Fruit fly (Drosophila melanogaster) whole organism, pupa: Measurements from ENCODE around the gene Mnn1.

Source experiments
- CG10348 ChIP-seq: fragments of 200-800 bp; sonication (Bioruptor generic); IDR thresholded peaks from 2 replicates; pipeline ENCODE4 v1.3.6; 2022; ENCODE audit warnings: missing biosample characterization, missing genetic modification characterization
- CG12605 ChIP-seq: fragments of 200-800 bp; sonication (Bioruptor generic); IDR thresholded peaks from 2 replicates; pipeline ENCODE4 v1.3.6; 2022; ENCODE audit warnings: missing biosample characterization, missing genetic modification characterization
- CG13204 ChIP-seq: fragments of 200-800 bp; sonication (Bioruptor generic); optimal IDR thresholded peaks from 2 replicates; lab custom pipeline; 2018; ENCODE audit warnings: missing biosample characterization, mild to moderate bottlenecking, missing genetic modification characterization, moderate library complexity
- CG15710 ChIP-seq: fragments of 200-800 bp; sonication (Bioruptor generic); optimal IDR thresholded peaks from 2 replicates; lab custom pipeline; 2018; ENCODE audit warnings: missing biosample characterization, mild to moderate bottlenecking, missing genetic modification characterization, moderate library complexity
- CG32121 ChIP-seq: fragments of 200-800 bp; sonication (Bioruptor generic); IDR thresholded peaks from 2 replicates; pipeline ENCODE4 v1.3.6; 2022; ENCODE audit warnings: missing biosample characterization, missing genetic modification characterization
- CG34367 ChIP-seq: fragments of 200-800 bp; sonication (Bioruptor generic); optimal IDR thresholded peaks from 2 replicates; lab custom pipeline; 2018; ENCODE audit warnings: missing biosample characterization, mild to moderate bottlenecking, missing genetic modification characterization
- CG4496 ChIP-seq: fragments of 200-800 bp; sonication (Bioruptor generic); IDR thresholded peaks from 3 replicates; pipeline ENCODE4 v1.3.6; 2022; ENCODE audit warnings: missing biosample characterization, missing genetic modification characterization
- CG8159 ChIP-seq: fragments of 200-800 bp; sonication (Bioruptor generic); optimal IDR thresholded peaks from 3 replicates; lab custom pipeline; 2018; ENCODE audit warnings: missing biosample characterization, mild to moderate bottlenecking, missing genetic modification characterization, moderate library complexity
- CG8301 ChIP-seq: fragments of 200-800 bp; sonication (Bioruptor generic); optimal IDR thresholded peaks from 2 replicates; lab custom pipeline; 2018; ENCODE audit warnings: missing biosample characterization, mild to moderate bottlenecking, missing genetic modification characterization
- EcR ChIP-seq: fragments of 200-800 bp; sonication (Bioruptor generic); optimal IDR thresholded peaks from 3 replicates; lab custom pipeline; 2019; ENCODE audit warnings: missing biosample characterization, missing genetic modification characterization, mild to moderate bottlenecking, moderate library complexity, missing genetic modification reagents
- Ets98B ChIP-seq: fragments of 200-800 bp; sonication (Bioruptor generic); IDR thresholded peaks from 2 replicates; pipeline ENCODE4 v1.3.6; 2022; ENCODE audit warnings: missing biosample characterization, missing genetic modification characterization
- Pif1A ChIP-seq: fragments of 200-800 bp; sonication (Bioruptor generic); optimal IDR thresholded peaks from 3 replicates; lab custom pipeline; 2016; ENCODE audit warnings: missing biosample characterization, missing genetic modification characterization
- gl ChIP-seq: fragments of 200-800 bp; sonication (Bioruptor generic); optimal IDR thresholded peaks from 2 replicates; lab custom pipeline; 2018; ENCODE audit warnings: missing biosample characterization, mild to moderate bottlenecking, missing genetic modification characterization
- rn ChIP-seq: fragments of 200-800 bp; sonication (Bioruptor generic); IDR thresholded peaks from 2 replicates; pipeline ENCODE4 v1.3.6; 2022; ENCODE audit warnings: missing biosample characterization, missing genetic modification characterization

DNA sequence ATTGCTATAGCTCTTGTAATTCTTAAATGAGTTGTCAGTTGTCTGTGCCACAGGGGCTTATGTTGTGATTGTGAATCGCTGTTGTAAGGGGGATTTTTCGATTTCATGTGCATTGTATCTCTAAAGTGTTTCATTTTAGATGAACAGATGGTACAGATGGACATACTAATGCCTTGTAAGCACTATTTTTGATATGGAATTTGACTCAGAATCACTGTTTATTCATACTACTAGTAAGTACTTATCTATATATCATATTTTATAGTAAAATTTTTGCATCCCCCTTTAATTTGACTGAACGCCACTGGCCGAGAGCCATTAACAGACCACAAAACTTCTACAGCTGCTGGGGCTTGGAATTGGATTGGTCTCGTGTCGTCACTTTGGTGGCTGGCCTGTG, 44.7 kb downstream of the Mnn1 start:
- TF ChIP-seq EcR (GFP tag; lab: Kevin White, UChicago) (no peak), CG15710 (tag; lab: Kevin White, UChicago) (peak; percentile 33), CG32121 (GFP tag; lab: Robert Waterston, UW) (no peak), Ets98B (GFP tag; lab: Robert Waterston, UW) (peak; percentile 15; the same call in 1 of the 2 replicates), Pif1A (GFP tag; lab: Kevin White, UChicago) (peak; percentile 41), CG8301 (tag; lab: Kevin White, UChicago) (peak; percentile 33), CG12605 (GFP tag; lab: Robert Waterston, UW) (no peak), gl (tag; lab: Kevin White, UChicago) (no peak), CG10348 (GFP tag; lab: Robert Waterston, UW) (no peak), CG8159 (peak; percentile 56), CG13204 (GFP tag; lab: Kevin White, UChicago) (no peak), CG34367 (tag; lab: Kevin White, UChicago) (no peak), CG4496 (GFP tag; lab: Robert Waterston, UW) (0 out of 3 replicates have a peak, but pooled peaks have one; percentile 9), rn (GFP tag; lab: Robert Waterston, UW) (no peak)
